Fruit fly (Drosophila melanogaster): ENCODE measurements around the gene ect.

DNA sequence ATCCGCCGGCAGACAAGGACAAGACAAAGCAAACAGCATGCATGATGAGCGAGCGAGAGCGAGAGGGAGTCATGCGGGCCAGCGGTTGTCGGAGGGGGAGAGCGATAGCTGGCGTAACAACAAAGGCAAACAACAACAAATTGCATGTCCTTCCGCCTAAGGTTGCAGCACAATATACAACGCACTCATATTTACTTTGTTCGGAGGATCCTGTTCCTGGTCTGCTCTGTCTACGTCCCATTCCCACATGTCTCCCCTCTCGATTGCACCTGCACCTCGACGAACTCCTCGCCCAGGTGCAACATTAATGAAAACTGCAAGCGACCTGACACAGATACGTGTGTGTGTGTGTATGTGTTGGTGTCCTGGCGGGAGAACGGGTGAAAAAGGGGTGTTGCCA lies 12.5 kb downstream of the ect start:
- TF ChIP-seq CG8478 (optimal IDR thresholded peaks at IDR 0.05) (peak; percentile 65), CG6791 (GFP tag; IDR thresholded peaks at IDR 0.05; ENCODE audit: partially characterized antibody) (no peak), CTCF (GFP tag; optimal IDR thresholded peaks at IDR 0.05) (no peak), MTF-1 (GFP tag; optimal IDR thresholded peaks at IDR 0.05; ENCODE audit: borderline replicate concordance) (no peak), Jarid2 (GFP tag; optimal IDR thresholded peaks at IDR 0.05) (no peak), CG42726 (GFP tag; IDR thresholded peaks at IDR 0.05; ENCODE audit: partially characterized antibody) (no peak), ac (GFP tag; optimal IDR thresholded peaks at IDR 0.05) (no peak), Chrac-16 (GFP tag; optimal IDR thresholded peaks at IDR 0.05) (no peak), Fer1 (GFP tag; optimal IDR thresholded peaks at IDR 0.05) (no peak), Hr51 (GFP tag; optimal IDR thresholded peaks at IDR 0.05) (no peak), C15 (GFP tag; IDR thresholded peaks at IDR 0.05) (no peak), CG12104 (GFP tag; optimal IDR thresholded peaks at IDR 0.05) (no peak)
